Worm (Caenorhabditis elegans) whole organism, young adult: Measurements from ENCODE around the gene Y65A5A.1.

ENCODE experiments used
- B0019.2 ChIP-seq: fragments of 200-800 bp; sonication (Bioruptor generic); conservative IDR thresholded peaks from 2 replicates; pipeline ENCODE4 v1.3.6; 2022; ENCODE audit warnings: missing genetic modification reagents, missing genetic modification characterization, missing compliant biosample characterization
- B0035.1 ChIP-seq: sonication (generic microtip); optimal IDR thresholded peaks from 2 replicates; lab custom pipeline; 2016; ENCODE audit warnings: missing genetic modification characterization, mild to moderate bottlenecking, missing compliant biosample characterization, missing genotype, missing genetic modification reagents
- B0336.3 ChIP-seq: fragments of 200-800 bp; sonication (Bioruptor generic); IDR thresholded peaks from 2 replicates; pipeline ENCODE4 v1.3.6; 2022; ENCODE audit warnings: missing genetic modification characterization, missing compliant biosample characterization
- C17E4.6 ChIP-seq: fragments of 200-800 bp; sonication (Bioruptor generic); IDR thresholded peaks from 2 replicates; pipeline ENCODE4 v1.3.6; 2022; ENCODE audit warnings: missing genetic modification reagents, missing genetic modification characterization, missing compliant biosample characterization
- D2030.7 ChIP-seq: fragments of 200-800 bp; sonication (Bioruptor generic); IDR thresholded peaks from 2 replicates; pipeline ENCODE4 v1.3.6; 2022; ENCODE audit warnings: missing genetic modification reagents, missing genetic modification characterization, missing compliant biosample characterization
- F37B4.10 ChIP-seq: fragments of 200-800 bp; sonication (Bioruptor generic); IDR thresholded peaks from 2 replicates; pipeline ENCODE4 v1.3.6; 2022; ENCODE audit warnings: missing genetic modification characterization, missing compliant biosample characterization
- F52B5.7 ChIP-seq: sonication (generic microtip); optimal IDR thresholded peaks from 2 replicates; lab custom pipeline; 2016; ENCODE audit warnings: mild to moderate bottlenecking, missing genetic modification characterization, missing compliant biosample characterization
- F57C9.4 ChIP-seq: sonication (generic microtip); optimal IDR thresholded peaks from 2 replicates; lab custom pipeline; 2017; ENCODE audit warnings: mild to moderate bottlenecking, missing genetic modification characterization, missing compliant biosample characterization
- Y56A3A.18 ChIP-seq: fragments of 200-800 bp; sonication (Bioruptor generic); IDR thresholded peaks from 2 replicates; pipeline ENCODE4 v1.3.6; 2022; ENCODE audit warnings: missing genetic modification reagents, missing genetic modification characterization, missing compliant biosample characterization
- akir-1 ChIP-seq: fragments of 200-800 bp; sonication (Bioruptor generic); optimal IDR thresholded peaks from 2 replicates; lab custom pipeline; 2018; ENCODE audit warnings: mild to moderate bottlenecking, missing genetic modification characterization, moderate library complexity, missing compliant biosample characterization
- athp-1 ChIP-seq: sonication (generic microtip); optimal IDR thresholded peaks from 2 replicates; lab custom pipeline; 2017; ENCODE audit warnings: mild to moderate bottlenecking, missing genetic modification characterization, missing compliant biosample characterization
- bed-1 ChIP-seq: fragments of 200-800 bp; sonication (Bioruptor generic); IDR thresholded peaks from 2 replicates; pipeline ENCODE4 v1.3.6; 2022; ENCODE audit warnings: missing genetic modification reagents, missing genetic modification characterization, missing compliant biosample characterization
- cebp-1 ChIP-seq, 2 experiments: fragments of 200-800 bp in 1 of 2; sonication (Bioruptor generic) in 1 of 2; sonication (generic microtip) in 1 of 2; IDR thresholded peaks in 1 of 2; optimal IDR thresholded peaks in 1 of 2; 2 replicates each; pipeline versions ENCODE4 v1.3.6 to Lab custom; 2017 to 2022; ENCODE audit warnings: missing compliant biosample characterization in 2 of 2, missing genetic modification characterization in 2 of 2, mild to moderate bottlenecking in 1 of 2, missing genetic modification reagents in 1 of 2, moderate library complexity in 1 of 2
- ceh-100 ChIP-seq: fragments of 200-800 bp; sonication (Bioruptor generic); IDR thresholded peaks from 2 replicates; pipeline ENCODE4 v1.3.6; 2022; ENCODE audit warnings: missing genetic modification reagents, missing genetic modification characterization, missing compliant biosample characterization
- ceh-58 ChIP-seq: fragments of 200-800 bp; sonication (Bioruptor generic); IDR thresholded peaks from 2 replicates; pipeline ENCODE4 v1.3.6; 2022; ENCODE audit warnings: missing genetic modification characterization, missing compliant biosample characterization
- efl-1 ChIP-seq: fragments of 150-350 bp; optimal IDR thresholded peaks from 2 replicates; lab custom pipeline; 2014; ENCODE audit warnings: missing biosample characterization, missing genetic modification reagents, missing genetic modification characterization
- egl-18 ChIP-seq: fragments of 200-800 bp; sonication (Bioruptor generic); IDR thresholded peaks from 2 replicates; pipeline ENCODE4 v1.3.6; 2022; ENCODE audit warnings: missing genetic modification reagents, missing genetic modification characterization, missing compliant biosample characterization
- egrh-3 ChIP-seq: fragments of 200-800 bp; sonication (Bioruptor generic); IDR thresholded peaks from 2 replicates; pipeline ENCODE4 v1.3.6; 2022; ENCODE audit warnings: missing genetic modification reagents, missing genetic modification characterization, missing compliant biosample characterization
- fkh-3 ChIP-seq: sonication (generic microtip); optimal IDR thresholded peaks from 2 replicates; lab custom pipeline; 2016; ENCODE audit warnings: mild to moderate bottlenecking, missing genetic modification characterization, missing compliant biosample characterization
- him-1 ChIP-seq: sonication (generic microtip); optimal IDR thresholded peaks from 2 replicates; lab custom pipeline; 2016; ENCODE audit warnings: missing genotype, missing genetic modification reagents, missing genetic modification characterization, missing compliant biosample characterization
- hmg-1.2 ChIP-seq: fragments of 200-800 bp; sonication (Bioruptor generic); IDR thresholded peaks from 2 replicates; pipeline ENCODE4 v1.3.6; 2022; ENCODE audit warnings: missing genetic modification reagents, missing genetic modification characterization, missing compliant biosample characterization
- hmg-20 ChIP-seq: fragments of 200-800 bp; sonication (Bioruptor generic); IDR thresholded peaks from 2 replicates; pipeline ENCODE4 v1.3.6; 2022; ENCODE audit warnings: missing genetic modification reagents, missing genetic modification characterization, missing compliant biosample characterization
- hsf-1 ChIP-seq: fragments of 200-800 bp; sonication (Bioruptor generic); IDR thresholded peaks from 2 replicates; pipeline ENCODE4 v1.3.6; 2022; ENCODE audit warnings: missing genetic modification reagents, missing genetic modification characterization, missing compliant biosample characterization
- lag-1 ChIP-seq: fragments of 200-800 bp; sonication (Bioruptor generic); IDR thresholded peaks from 2 replicates; pipeline ENCODE4 v1.3.6; 2022; ENCODE audit warnings: missing genetic modification reagents, missing genetic modification characterization, missing compliant biosample characterization
- let-607 ChIP-seq, 2 experiments: fragments of 200-800 bp in 1 of 2; sonication (Bioruptor generic) in 1 of 2; sonication (generic microtip) in 1 of 2; optimal IDR thresholded peaks; 2 replicates each; lab custom pipeline; 2016 to 2018; ENCODE audit warnings: mild to moderate bottlenecking in 2 of 2, missing compliant biosample characterization in 2 of 2, missing genetic modification characterization in 2 of 2, moderate library complexity in 2 of 2, missing genotype in 1 of 2
- lin-26 ChIP-seq: fragments of 200-800 bp; sonication (Bioruptor generic); IDR thresholded peaks from 2 replicates; pipeline ENCODE4 v1.3.6; 2022; ENCODE audit warnings: missing genetic modification reagents, missing genetic modification characterization, missing compliant biosample characterization
- lin-35 ChIP-seq, 3 experiments: fragments of 150-350 bp in 2 of 3; sonication (generic microtip) in 1 of 3; optimal IDR thresholded peaks; 2 replicates each; lab custom pipeline; 2014 to 2018; ENCODE audit warnings: missing biosample characterization in 3 of 3, missing genetic modification characterization in 3 of 3, missing genetic modification reagents in 3 of 3
- lin-40 ChIP-seq: sonication (generic microtip); optimal IDR thresholded peaks from 2 replicates; lab custom pipeline; 2016; ENCODE audit warnings: missing genetic modification characterization, mild to moderate bottlenecking, missing compliant biosample characterization, missing genotype, missing genetic modification reagents
- madf-10 ChIP-seq: sonication (generic microtip); optimal IDR thresholded peaks from 2 replicates; lab custom pipeline; 2016; ENCODE audit warnings: mild to moderate bottlenecking, missing genetic modification characterization, missing compliant biosample characterization
- madf-3 ChIP-seq: fragments of 200-800 bp; sonication (Bioruptor generic); IDR thresholded peaks from 2 replicates; pipeline ENCODE4 v1.3.6; 2022; ENCODE audit warnings: missing genetic modification reagents, missing genetic modification characterization, missing compliant biosample characterization
- mxl-1 ChIP-seq: sonication (generic microtip); optimal IDR thresholded peaks from 2 replicates; lab custom pipeline; 2016; ENCODE audit warnings: missing genetic modification characterization, missing compliant biosample characterization
- nfya-2 ChIP-seq: fragments of 200-800 bp; sonication (Bioruptor generic); IDR thresholded peaks from 2 replicates; pipeline ENCODE4 v1.3.6; 2022; ENCODE audit warnings: missing genetic modification reagents, missing genetic modification characterization, missing compliant biosample characterization
- nfyb-1 ChIP-seq: fragments of 200-800 bp; sonication (Bioruptor generic); IDR thresholded peaks from 2 replicates; pipeline ENCODE4 v1.3.6; 2022; ENCODE audit warnings: missing genetic modification reagents, missing genetic modification characterization, missing compliant biosample characterization
- nhr-120 ChIP-seq: fragments of 200-800 bp; sonication (Bioruptor generic); IDR thresholded peaks from 2 replicates; pipeline ENCODE4 v1.3.6; 2022; ENCODE audit warnings: missing genetic modification characterization, missing compliant biosample characterization
- pha-4 ChIP-seq: fragments of 150-350 bp; sonication (generic microtip); optimal IDR thresholded peaks from 2 replicates; lab custom pipeline; 2014; ENCODE audit warnings: missing biosample characterization, missing genetic modification reagents, missing genetic modification characterization
- rpc-1 ChIP-seq, 2 experiments: fragments of 150-350 bp in 1 of 2; sonication (generic microtip) in 1 of 2; optimal IDR thresholded peaks; 2 replicates each; lab custom pipeline; 2014 to 2018; ENCODE audit warnings: missing biosample characterization in 1 of 2, missing genetic modification characterization in 1 of 2, missing genetic modification reagents in 1 of 2, missing genotype in 1 of 2
- sdz-38 ChIP-seq: sonication (generic microtip); optimal IDR thresholded peaks from 2 replicates; lab custom pipeline; 2016; ENCODE audit warnings: missing genotype, missing genetic modification characterization, missing compliant biosample characterization
- snpc-1.1 ChIP-seq: sonication (generic microtip); optimal IDR thresholded peaks from 2 replicates; lab custom pipeline; 2017; ENCODE audit warnings: missing genetic modification characterization, mild to moderate bottlenecking, missing compliant biosample characterization, antibody characterized with exemption, moderate library complexity, missing genotype, missing genetic modification reagents; ENCODE audit not compliant: insufficient read depth
- somi-1 ChIP-seq: fragments of 200-800 bp; sonication (Bioruptor generic); optimal IDR thresholded peaks from 2 replicates; lab custom pipeline; 2018; ENCODE audit warnings: mild to moderate bottlenecking, missing genetic modification characterization, missing compliant biosample characterization
- tbx-9 ChIP-seq: sonication (generic microtip); optimal IDR thresholded peaks from 2 replicates; lab custom pipeline; 2016; ENCODE audit warnings: borderline replicate concordance, missing genetic modification characterization, inconsistent platforms, missing compliant biosample characterization
- unc-130 ChIP-seq: sonication (generic microtip); optimal IDR thresholded peaks from 2 replicates; lab custom pipeline; 2016; ENCODE audit warnings: missing genetic modification reagents, missing genetic modification characterization, missing compliant biosample characterization
- zfh-2 ChIP-seq: fragments of 200-800 bp; sonication (Bioruptor generic); conservative IDR thresholded peaks from 2 replicates; pipeline ENCODE4 v1.3.6; 2022; ENCODE audit warnings: missing genetic modification reagents, missing genetic modification characterization, missing compliant biosample characterization
- zim-3 ChIP-seq: sonication (generic microtip); optimal IDR thresholded peaks from 2 replicates; lab custom pipeline; 2017; ENCODE audit warnings: mild to moderate bottlenecking, missing genetic modification characterization, moderate library complexity, missing compliant biosample characterization
- ztf-18 ChIP-seq: sonication (generic microtip); optimal IDR thresholded peaks from 2 replicates; lab custom pipeline; 2016; ENCODE audit warnings: missing genotype, mild to moderate bottlenecking, missing genetic modification characterization, missing compliant biosample characterization
- ztf-3 ChIP-seq: fragments of 200-800 bp; sonication (Bioruptor generic); optimal IDR thresholded peaks from 2 replicates; lab custom pipeline; 2018; ENCODE audit warnings: mild to moderate bottlenecking, missing genetic modification characterization, missing compliant biosample characterization

Gene Y65A5A.1

DNA sequence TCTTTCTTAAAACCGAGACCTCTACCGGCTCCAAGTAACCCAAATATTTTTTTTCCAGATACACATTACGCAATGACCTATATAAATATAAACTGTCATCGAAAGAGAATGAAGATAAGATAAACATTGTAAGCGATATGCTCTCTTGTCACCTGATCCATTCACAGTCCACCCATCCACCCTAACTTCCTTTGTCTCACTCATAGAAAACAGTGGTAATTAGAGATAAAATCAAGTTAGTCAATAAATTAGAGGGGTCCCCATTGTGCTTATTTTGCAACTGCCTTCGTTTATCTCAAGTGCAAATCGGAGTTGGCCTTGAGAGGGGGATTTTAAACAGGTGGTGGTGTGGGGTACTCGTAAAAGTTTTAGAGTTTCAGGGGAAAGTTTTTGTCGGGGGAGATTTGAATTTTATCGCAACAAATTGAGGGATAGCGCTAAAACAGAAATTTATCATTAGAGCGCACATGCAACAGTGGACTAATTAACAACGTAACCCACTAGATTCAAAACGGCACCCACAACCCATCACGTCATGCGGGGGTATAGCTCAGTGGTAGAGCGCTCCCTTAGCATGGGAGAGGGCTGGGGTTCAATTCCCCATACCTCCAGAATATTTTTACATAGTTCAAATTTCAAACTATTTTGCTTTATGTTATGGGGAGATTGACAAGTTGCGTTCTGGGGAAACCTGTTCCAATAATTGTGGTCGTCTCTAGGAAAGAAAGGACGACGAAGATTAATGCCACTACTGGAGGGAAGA is 1.6 kb downstream of the Y65A5A.1 start (continued):
- TF ChIP-seq hmg-20 (GFP tag; lab: Robert Waterston, UW): peak; percentile 56; the same call in 1 of the 2 replicates
- no peak for TF ChIP-seq lag-1 (GFP tag; lab: Robert Waterston, UW)
- TF ChIP-seq C17E4.6 (GFP tag; lab: Robert Waterston, UW): no peak
- TF ChIP-seq fkh-3 (tag; lab: Kevin White, UChicago): peak; percentile 17
- no peak for TF ChIP-seq somi-1 (GFP tag; lab: Kevin White, UChicago)
- peak in 1 of 3 experiments; percentile 43 for TF ChIP-seq lin-35 (GFP tag; optimal IDR thresholded peaks at IDR 0.05; lab: Kevin White, UChicago)
- no peak for TF ChIP-seq madf-3 (GFP tag; lab: Robert Waterston, UW)
- no peak for TF ChIP-seq pha-4 (tag; lab: Kevin White, UChicago)
- peak; percentile 56; the same call in 1 of the 2 replicates for TF ChIP-seq B0336.3
- peak; percentile 55; the same call in 1 of the 2 replicates for TF ChIP-seq ceh-100 (GFP tag; lab: Robert Waterston, UW)
- TF ChIP-seq athp-1 (tag; lab: Kevin White, UChicago): peak; percentile 59
- peak; percentile 70 for TF ChIP-seq mxl-1 (tag; lab: Kevin White, UChicago)
- TF ChIP-seq efl-1: peak; percentile 14
- no peak for TF ChIP-seq ceh-58 (GFP tag; lab: Robert Waterston, UW)
- peak in 1 of 2 experiments; percentile 23 for TF ChIP-seq let-607 (tag; optimal IDR thresholded peaks at IDR 0.05; lab: Kevin White, UChicago)
- TF ChIP-seq egrh-3 (GFP tag; lab: Robert Waterston, UW): peak; percentile 35; the same call in 1 of the 2 replicates
- TF ChIP-seq Y56A3A.18 (GFP tag; lab: Robert Waterston, UW): peak; percentile 61; the same call in 1 of the 2 replicates
- TF ChIP-seq lin-26 (GFP tag; lab: Robert Waterston, UW): peak; percentile 95
- TF ChIP-seq madf-10: peak; percentile 21
- TF ChIP-seq F37B4.10 (GFP tag; lab: Robert Waterston, UW): no peak
- 0 out of 2 replicates have a peak, but pooled peaks have one; percentile 53 for TF ChIP-seq nhr-120
- no peak for TF ChIP-seq zfh-2 (GFP tag; lab: Robert Waterston, UW)
- peak; percentile 69; the same call in 1 of the 2 replicates for TF ChIP-seq nfyb-1 (GFP tag; lab: Robert Waterston, UW)
- TF ChIP-seq egl-18: 0 out of 2 replicates have a peak, but pooled peaks have one; percentile 18
- no peak for TF ChIP-seq nfya-2 (GFP tag; lab: Robert Waterston, UW)
- no peak for TF ChIP-seq tbx-9 (tag; lab: Kevin White, UChicago)
- TF ChIP-seq lin-40 (tag; lab: Kevin White, UChicago): peak; percentile 18
- peak; percentile 83 for TF ChIP-seq ztf-18 (tag; lab: Kevin White, UChicago)
- peak; percentile 44; the same call in 1 of the 2 replicates for TF ChIP-seq B0019.2
- TF ChIP-seq sdz-38 (tag; lab: Kevin White, UChicago): no peak
- TF ChIP-seq zim-3 (tag; lab: Kevin White, UChicago): peak; percentile 68
- peak; percentile 88 for TF ChIP-seq rpc-1 (optimal IDR thresholded peaks at IDR 0.05; lab: Kevin White, UChicago)
- peak; percentile 87 for TF ChIP-seq rpc-1 (tag; optimal IDR thresholded peaks at IDR 0.05; lab: Kevin White, UChicago)
- no peak for TF ChIP-seq bed-1 (GFP tag; lab: Robert Waterston, UW)
- TF ChIP-seq hmg-1.2 (GFP tag; lab: Robert Waterston, UW): peak; percentile 69
- peak; percentile 75 for TF ChIP-seq D2030.7
- TF ChIP-seq cebp-1 (GFP tag; IDR thresholded peaks at IDR 0.05; lab: Robert Waterston, UW): no peak
- TF ChIP-seq cebp-1 (tag; optimal IDR thresholded peaks at IDR 0.05; lab: Kevin White, UChicago): peak; percentile 50
- no peak for TF ChIP-seq akir-1 (GFP tag; lab: Kevin White, UChicago)
- peak; percentile 25 for TF ChIP-seq F52B5.7 (tag; lab: Kevin White, UChicago)
- no peak for TF ChIP-seq ztf-3 (GFP tag; lab: Kevin White, UChicago)
- no peak for TF ChIP-seq snpc-1.1 (tag; lab: Kevin White, UChicago)
- no peak for TF ChIP-seq F57C9.4
- TF ChIP-seq hsf-1: 0 out of 2 replicates have a peak, but pooled peaks have one; percentile 35
- no peak for TF ChIP-seq B0035.1 (tag; lab: Kevin White, UChicago)
- TF ChIP-seq unc-130 (GFP tag; lab: Kevin White, UChicago): peak; percentile 9
- TF ChIP-seq him-1: no peak
